Fruit fly (Drosophila melanogaster) whole organism: Measurements from ENCODE around the gene Catsup.

ENCODE experiments used
- CG8478 ChIP-seq: fragments of >200 bp; optimal IDR thresholded peaks from 2 replicates; lab custom pipeline; 2018; ENCODE audit warnings: inconsistent platforms
- Dll ChIP-seq: fragments of >200 bp; optimal IDR thresholded peaks from 2 replicates; lab custom pipeline; 2017
- EcR ChIP-seq, 2 experiments: fragments of >200 bp; optimal IDR thresholded peaks; 2 replicates each; lab custom pipeline; 2017; ENCODE audit warnings: missing biosample characterization in 2 of 2, missing genetic modification characterization in 2 of 2, missing genetic modification reagents in 2 of 2
- pan ChIP-seq: fragments of >200 bp; optimal IDR thresholded peaks from 2 replicates; lab custom pipeline; 2017
- psq ChIP-seq: fragments of >200 bp; optimal IDR thresholded peaks from 2 replicates; lab custom pipeline; 2017
- usp ChIP-seq: fragments of >200 bp; optimal IDR thresholded peaks from 2 replicates; lab custom pipeline; 2017; ENCODE audit warnings: missing biosample characterization, missing genetic modification characterization, mixed read lengths

Gene Catsup

DNA sequence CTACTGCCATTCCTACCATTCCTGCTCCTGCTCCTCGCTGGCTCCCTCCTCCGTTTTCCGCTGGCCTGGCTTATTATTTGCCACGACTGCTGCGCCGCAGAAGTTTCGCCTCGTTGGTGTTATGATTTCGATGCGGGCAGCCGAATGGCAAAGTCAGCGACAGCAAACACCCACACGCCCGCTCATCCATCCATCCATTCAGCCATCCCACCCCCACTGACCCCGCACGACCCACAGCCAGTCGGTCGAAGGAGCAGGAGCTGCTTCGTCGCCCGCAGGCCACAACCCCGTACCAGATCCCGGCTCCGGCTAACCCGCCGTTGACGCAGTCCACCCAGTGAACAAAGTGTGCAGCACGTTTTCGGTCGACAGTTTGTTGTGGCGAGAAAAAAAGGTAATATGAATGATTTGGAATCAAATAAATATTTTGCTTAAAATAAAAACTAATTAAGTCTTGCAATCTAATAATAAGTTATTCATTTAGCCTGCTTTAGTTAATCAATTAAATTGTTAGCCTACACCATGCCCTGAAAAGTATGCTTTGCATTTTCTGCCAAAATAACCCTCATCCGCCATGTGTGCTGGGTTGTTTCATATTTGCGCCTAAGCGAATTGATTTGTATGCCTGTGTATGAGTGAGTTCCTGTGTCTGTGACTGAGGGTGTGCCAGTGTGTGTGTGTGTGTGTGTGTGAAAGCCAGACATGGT is 15.0 kb upstream of the Catsup start:
- TF ChIP-seq EcR (GFP tag; optimal IDR thresholded peaks at IDR 0.05; lab: Kevin White, UChicago) (no peak), psq (lab: Kevin White, UChicago) (no peak), pan (no peak)

DNA sequence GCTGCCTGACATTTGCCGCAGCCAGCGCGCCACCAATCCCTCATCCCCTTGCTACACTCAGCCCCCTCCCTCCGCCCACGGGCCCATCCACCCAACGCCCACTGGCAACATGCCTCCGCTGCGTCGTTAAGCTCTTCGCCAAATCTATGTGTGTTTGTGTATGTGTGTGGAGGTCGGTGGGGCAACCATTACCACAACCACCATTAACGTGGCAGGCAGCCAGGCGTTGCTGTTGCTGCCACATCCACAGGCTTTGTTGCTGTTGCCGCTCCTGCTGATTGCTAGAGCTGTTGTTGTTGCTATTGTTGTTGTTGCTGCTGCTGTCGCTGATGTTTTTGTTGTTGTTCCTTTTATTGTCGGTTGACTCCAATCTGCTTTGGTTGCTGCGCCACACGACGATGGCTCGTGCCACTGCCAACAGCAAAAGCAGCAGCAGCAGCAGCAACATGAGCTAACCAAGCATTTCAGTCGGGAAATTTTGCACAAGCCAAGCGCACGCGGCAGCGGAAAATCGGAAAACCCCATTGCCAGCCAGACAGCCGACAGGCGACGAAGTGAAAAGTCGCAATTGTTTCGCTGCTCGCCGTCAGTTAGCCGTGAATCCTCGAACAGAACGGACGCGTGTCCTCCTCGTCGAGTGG is 14.3 kb upstream of the Catsup start, which contains the start of gene Sidpn:
Sidpn (plus strand) TSS at position 465 of the 641 bp plus-strand sequence.
- no peak for TF ChIP-seq usp (GFP tag; lab: Kevin White, UChicago)
- TF ChIP-seq psq (lab: Kevin White, UChicago) = no peak
- TF ChIP-seq EcR (GFP tag; optimal IDR thresholded peaks at IDR 0.05; lab: Kevin White, UChicago) = no peak
- TF ChIP-seq pan = no peak
- TF ChIP-seq Dll (lab: Kevin White, UChicago) = no peak
- TF ChIP-seq CG8478 (lab: Kevin White, UChicago) = no peak

DNA sequence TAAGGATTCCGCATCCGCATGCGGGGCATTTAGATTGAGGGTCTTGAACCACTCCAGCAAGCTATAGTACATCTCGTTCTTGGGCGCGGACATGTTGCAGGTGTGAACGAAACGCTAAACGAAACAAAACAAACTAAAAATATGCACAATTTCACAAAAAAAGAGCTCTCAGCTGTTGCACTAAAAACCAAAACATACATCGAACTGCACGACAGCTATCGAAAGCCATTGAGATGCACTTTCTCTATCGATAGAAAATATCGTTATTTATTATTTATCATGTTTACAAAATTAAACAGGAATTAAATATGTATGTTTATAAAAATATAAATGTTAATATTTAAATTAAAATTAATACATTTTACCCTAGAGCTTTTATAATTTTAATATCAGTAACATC is 8.4 kb upstream of the Catsup start, which contains the start of gene hook:
hook (minus strand) TSS at position 211 of the 400 bp plus-strand sequence.
- no peak for TF ChIP-seq psq (lab: Kevin White, UChicago)
- no peak for TF ChIP-seq Dll (lab: Kevin White, UChicago)
- TF ChIP-seq CG8478 (lab: Kevin White, UChicago) = no peak
- no peak for TF ChIP-seq usp (GFP tag; lab: Kevin White, UChicago)
- TF ChIP-seq pan = no peak
- TF ChIP-seq EcR (GFP tag; optimal IDR thresholded peaks at IDR 0.05; lab: Kevin White, UChicago) = no peak

- no peak for TF ChIP-seq pan
- TF ChIP-seq psq (lab: Kevin White, UChicago) = no peak
- TF ChIP-seq usp (GFP tag; lab: Kevin White, UChicago) = no peak
- no peak for TF ChIP-seq CG8478 (lab: Kevin White, UChicago)
- no peak for TF ChIP-seq Dll (lab: Kevin White, UChicago)
- no peak for TF ChIP-seq EcR (GFP tag; optimal IDR thresholded peaks at IDR 0.05; lab: Kevin White, UChicago)
These were observed 7.3 kb upstream of the Catsup start, which contains the start of the genes mib2 and CG31800 for dm6 chr2L:19034213-19034929. Gene mib2, plus strand, starts transcription at chr2L:19034444. Gene CG31800, minus strand, starts transcription at chr2L:19034576.

- TF ChIP-seq CG8478 (lab: Kevin White, UChicago) (no peak), EcR (GFP tag; optimal IDR thresholded peaks at IDR 0.05; lab: Kevin White, UChicago) (no peak), psq (lab: Kevin White, UChicago) (no peak), usp (GFP tag; lab: Kevin White, UChicago) (no peak), Dll (lab: Kevin White, UChicago) (no peak)
These were observed 6.6 kb upstream of the Catsup start for dm6 chr2L:19035013-19035412.

DNA sequence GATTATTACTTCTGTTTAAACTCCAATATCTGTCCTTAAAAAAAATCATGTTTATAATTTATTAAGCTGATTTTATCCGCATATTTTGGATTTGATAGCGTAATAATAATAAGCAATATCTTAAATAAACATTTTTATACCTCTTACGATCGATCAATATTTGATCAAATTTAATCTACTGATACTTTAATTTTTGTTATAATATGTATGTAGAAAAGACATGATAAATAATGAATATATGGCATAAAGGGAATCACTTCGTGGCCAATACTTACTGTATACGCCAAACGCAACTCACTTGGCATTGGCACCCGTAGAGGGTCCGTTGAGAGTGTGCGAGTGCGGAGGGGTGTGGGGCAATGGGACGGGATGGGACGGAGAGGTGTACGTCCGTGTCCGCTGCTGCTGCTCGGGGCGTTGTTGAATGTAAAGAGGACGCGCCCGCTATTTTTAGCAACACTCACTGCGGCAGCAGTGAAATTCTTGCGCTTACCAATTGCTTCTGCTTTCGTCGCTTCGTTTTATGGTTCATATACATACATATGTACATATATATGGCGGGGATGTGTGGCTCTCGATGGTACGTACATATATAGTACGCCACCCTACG is 5.5 kb upstream of the Catsup start:
- TF ChIP-seq usp (GFP tag; lab: Kevin White, UChicago) = no peak
- TF ChIP-seq Dll (lab: Kevin White, UChicago) = no peak
- no peak for TF ChIP-seq EcR (GFP tag; optimal IDR thresholded peaks at IDR 0.05; lab: Kevin White, UChicago)
- no peak for TF ChIP-seq psq (lab: Kevin White, UChicago)
- TF ChIP-seq pan = no peak
- TF ChIP-seq CG8478 (lab: Kevin White, UChicago) = no peak

dm6 chr2L:19037011-19037410 is 4.7 kb upstream of the Catsup start:
- TF ChIP-seq pan = no peak
- no peak for TF ChIP-seq CG8478 (lab: Kevin White, UChicago)
- TF ChIP-seq usp (GFP tag; lab: Kevin White, UChicago) = no peak
- no peak for TF ChIP-seq Dll (lab: Kevin White, UChicago)
- TF ChIP-seq psq (lab: Kevin White, UChicago) = no peak
- no peak for TF ChIP-seq EcR (GFP tag; optimal IDR thresholded peaks at IDR 0.05; lab: Kevin White, UChicago)

DNA sequence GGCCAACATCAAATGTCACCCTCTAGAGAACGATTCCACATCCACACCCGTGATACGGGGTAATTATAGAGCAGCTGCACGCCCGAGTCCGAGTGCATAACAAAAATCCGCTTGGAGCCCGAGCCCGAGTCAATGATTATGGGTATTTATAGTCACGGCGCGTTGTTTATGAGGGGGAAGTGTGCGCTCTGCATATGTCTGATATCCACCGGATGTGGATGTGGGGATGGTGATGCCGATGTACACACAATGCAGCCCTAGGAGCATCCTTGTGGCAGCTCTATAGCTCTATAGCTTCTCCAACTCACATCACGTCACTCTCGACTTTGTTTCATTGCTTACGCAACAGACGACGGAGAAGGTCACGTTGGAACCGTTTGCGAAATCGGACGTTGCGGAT is 4.2 kb upstream of the Catsup start:
- TF ChIP-seq Dll (lab: Kevin White, UChicago) (no peak), EcR (GFP tag; optimal IDR thresholded peaks at IDR 0.05; lab: Kevin White, UChicago) (no peak), pan (no peak), psq (lab: Kevin White, UChicago) (no peak), CG8478 (lab: Kevin White, UChicago) (no peak), usp (GFP tag; lab: Kevin White, UChicago) (no peak)

DNA sequence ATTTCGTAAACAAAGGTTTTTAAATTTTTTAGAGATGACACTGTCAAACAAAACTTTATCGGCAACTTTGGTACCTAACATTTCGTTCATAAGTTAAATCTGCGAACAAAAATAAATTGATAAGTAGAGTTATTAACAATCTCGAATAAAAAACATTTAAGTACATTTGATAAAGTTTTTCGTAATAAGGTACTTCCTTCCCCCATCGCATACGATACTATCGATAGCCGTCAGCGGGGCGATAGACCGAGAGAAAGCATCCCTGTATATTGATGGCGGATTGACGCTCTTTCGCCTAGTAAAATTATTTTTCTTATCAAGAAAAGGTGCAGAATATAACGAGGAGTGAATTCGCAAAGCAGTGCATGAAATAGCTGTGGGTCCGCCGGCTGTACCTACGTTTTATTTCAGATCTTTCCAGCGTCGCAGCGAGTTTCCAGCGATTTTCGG is 3.5 kb downstream of the Catsup start, which contains the start of the genes Ttc19 and Acn:
Ttc19 (minus strand) TSS at position 38 of the 450 bp plus-strand sequence.
Acn (plus strand) TSS at position 245 of the 450 bp plus-strand sequence.
- TF ChIP-seq CG8478 (lab: Kevin White, UChicago) (no peak), psq (lab: Kevin White, UChicago) (no peak), EcR (GFP tag; optimal IDR thresholded peaks at IDR 0.05; lab: Kevin White, UChicago) (no peak), usp (GFP tag; lab: Kevin White, UChicago) (no peak), pan (no peak), Dll (lab: Kevin White, UChicago) (no peak)

DNA sequence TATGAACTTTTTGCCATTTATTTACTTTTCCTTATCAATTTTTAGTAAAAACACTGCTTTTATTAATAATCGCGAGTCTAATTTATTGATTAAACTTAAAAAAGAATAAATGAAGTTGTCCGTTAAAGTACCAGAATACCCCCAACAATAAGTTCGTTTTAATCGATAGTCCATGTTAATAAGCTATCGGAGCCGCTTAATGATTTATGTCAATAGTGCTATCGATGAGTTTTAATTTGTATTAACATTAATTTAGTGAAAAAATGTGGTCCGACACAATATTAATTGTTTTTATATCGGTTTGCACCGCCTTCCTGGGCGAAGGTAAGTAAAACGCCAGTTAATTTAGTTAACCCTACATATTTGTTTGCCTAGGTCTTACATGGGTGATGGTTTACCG is 7.2 kb downstream of the Catsup start, which contains the start of gene CG10470:
CG10470 (plus strand) TSS at position 165 of the 400 bp plus-strand sequence.
- no peak for TF ChIP-seq usp (GFP tag; lab: Kevin White, UChicago)
- TF ChIP-seq EcR (GFP tag; optimal IDR thresholded peaks at IDR 0.05; lab: Kevin White, UChicago) = no peak
- TF ChIP-seq pan = no peak
- TF ChIP-seq psq (lab: Kevin White, UChicago) = no peak
- no peak for TF ChIP-seq Dll (lab: Kevin White, UChicago)
- no peak for TF ChIP-seq CG8478 (lab: Kevin White, UChicago)
